Worm (Caenorhabditis elegans) whole organism, midembryonic: ENCODE measurements around the gene Y37E11AL.12.

Experiments used
- T22C8.4 ChIP-seq: fragments of 200-800 bp; sonication (Bioruptor generic); IDR thresholded peaks from 2 replicates; pipeline ENCODE4 v1.3.6; 2022; ENCODE audit warnings: missing genetic modification characterization, missing compliant biosample characterization
- flt-1 ChIP-seq: fragments of 200-800 bp; sonication (Bioruptor generic); IDR thresholded peaks from 2 replicates; pipeline ENCODE4 v1.3.6; 2022; ENCODE audit warnings: missing genetic modification characterization, missing compliant biosample characterization
- med-1 ChIP-seq: sonication (generic microtip); optimal IDR thresholded peaks from 2 replicates; lab custom pipeline; 2017; ENCODE audit warnings: missing genetic modification characterization, mild to moderate bottlenecking, missing compliant biosample characterization, antibody characterized with exemption, missing genetic modification reagents; ENCODE audit not compliant: insufficient read depth
- ztf-23 ChIP-seq: fragments of 200-800 bp; sonication (Bioruptor generic); IDR thresholded peaks from 2 replicates; pipeline ENCODE4 v1.3.6; 2022; ENCODE audit warnings: missing genetic modification reagents, missing genetic modification characterization, missing compliant biosample characterization

ce11 chrIV:3733287-3733686 lies 31.5 kb upstream of the Y37E11AL.12 start:
- TF ChIP-seq ztf-23 (GFP tag; lab: Robert Waterston, UW) (no peak), flt-1 (GFP tag; lab: Robert Waterston, UW) (no peak), T22C8.4 (GFP tag; lab: Robert Waterston, UW) (no peak), med-1 (GFP tag; lab: Kevin White, UChicago) (no peak)
